Worm (Caenorhabditis elegans) whole organism, mixed stage, embryonic: ENCODE results near the gene sre-40.

Experiments used
- drap-1 ChIP-seq: fragments of 200-800 bp; sonication (Bioruptor generic); optimal IDR thresholded peaks from 3 replicates; lab custom pipeline; 2018; ENCODE audit warnings: mild to moderate bottlenecking, missing genetic modification characterization, missing compliant biosample characterization
- elt-1 ChIP-seq: sonication (generic microtip); optimal IDR thresholded peaks from 2 replicates; lab custom pipeline; 2017; ENCODE audit warnings: missing genetic modification characterization, mild to moderate bottlenecking, missing compliant biosample characterization, antibody characterized with exemption, moderate library complexity, borderline replicate concordance; ENCODE audit not compliant: insufficient read depth
- lin-13 ChIP-seq: fragments of 150-350 bp; optimal IDR thresholded peaks from 2 replicates; lab custom pipeline; 2014; ENCODE audit warnings: missing biosample characterization, missing genetic modification characterization
- lsy-2 ChIP-seq: fragments of 150-350 bp; optimal IDR thresholded peaks from 2 replicates; lab custom pipeline; 2014; ENCODE audit warnings: missing biosample characterization, missing genetic modification characterization
- mab-5 ChIP-seq: fragments of 150-350 bp; optimal IDR thresholded peaks from 2 replicates; lab custom pipeline; 2014; ENCODE audit warnings: missing biosample characterization, missing genetic modification characterization
- mep-1 ChIP-seq: fragments of 150-350 bp; optimal IDR thresholded peaks from 2 replicates; lab custom pipeline; 2017; ENCODE audit warnings: missing biosample characterization, missing genetic modification reagents, missing genetic modification characterization, inconsistent platforms
- mls-2 ChIP-seq: sonication (generic microtip); optimal IDR thresholded peaks from 2 replicates; lab custom pipeline; 2016; ENCODE audit warnings: mild to moderate bottlenecking, missing genetic modification characterization, moderate library complexity, missing compliant biosample characterization
- nhr-237 ChIP-seq: fragments of 150-350 bp; optimal IDR thresholded peaks from 2 replicates; lab custom pipeline; 2014; ENCODE audit warnings: missing biosample characterization, missing genetic modification characterization
- nhr-28 ChIP-seq: fragments of 150-350 bp; optimal IDR thresholded peaks from 2 replicates; lab custom pipeline; 2014; ENCODE audit warnings: missing biosample characterization, missing genetic modification characterization
- snpc-4 ChIP-seq: fragments of 150-350 bp; optimal IDR thresholded peaks from 2 replicates; lab custom pipeline; 2014; ENCODE audit warnings: missing biosample characterization, missing genetic modification characterization
- sptf-1 ChIP-seq: sonication (generic microtip); optimal IDR thresholded peaks from 2 replicates; lab custom pipeline; 2017; ENCODE audit warnings: mild to moderate bottlenecking, missing genetic modification characterization, moderate library complexity, missing compliant biosample characterization
- unc-62 ChIP-seq: fragments of 150-350 bp; optimal IDR thresholded peaks from 2 replicates; lab custom pipeline; 2014; ENCODE audit warnings: missing biosample characterization, missing genetic modification reagents, missing genetic modification characterization
- ztf-11 ChIP-seq: fragments of 150-350 bp; optimal IDR thresholded peaks from 2 replicates; lab custom pipeline; 2014; ENCODE audit warnings: missing biosample characterization, missing genetic modification characterization

ce11 chrII:4640748-4641147, 42.8 kb downstream of the sre-40 start:
- TF ChIP-seq drap-1 (GFP tag; lab: Kevin White, UChicago), result no peak
- TF ChIP-seq unc-62 (GFP tag; lab: Kevin White, UChicago), result no peak
- TF ChIP-seq nhr-237 (tag; lab: Kevin White, UChicago), result no peak
- TF ChIP-seq mep-1, result peak; percentile 72
- no peak for TF ChIP-seq nhr-28 (tag; lab: Kevin White, UChicago)
- no peak for TF ChIP-seq snpc-4
- no peak for TF ChIP-seq elt-1
- TF ChIP-seq lin-13 (tag; lab: Kevin White, UChicago), result no peak
- TF ChIP-seq lsy-2 (tag; lab: Kevin White, UChicago), result peak; percentile 4
- TF ChIP-seq sptf-1 (tag; lab: Kevin White, UChicago), result no peak
- peak; percentile 21 for TF ChIP-seq mls-2
- TF ChIP-seq mab-5, result no peak
- no peak for TF ChIP-seq ztf-11 (tag; lab: Kevin White, UChicago)
